Worm (Caenorhabditis elegans) whole organism, late embryonic: ENCODE results near the gene lrch-1.

ENCODE experiments used
- F13H6.1 ChIP-seq: sonication (generic microtip); optimal IDR thresholded peaks from 2 replicates; lab custom pipeline; 2016; ENCODE audit warnings: missing genetic modification characterization, missing compliant biosample characterization
- K02D7.2 ChIP-seq: sonication (generic microtip); optimal IDR thresholded peaks from 2 replicates; lab custom pipeline; 2017; ENCODE audit warnings: mild to moderate bottlenecking, missing genetic modification characterization, missing compliant biosample characterization
- T23F11.4 ChIP-seq: fragments of 200-800 bp; sonication (Bioruptor generic); optimal IDR thresholded peaks from 2 replicates; lab custom pipeline; 2018; ENCODE audit warnings: mild to moderate bottlenecking, missing genetic modification characterization, missing compliant biosample characterization
- ama-1 ChIP-seq: fragments of 150-350 bp; optimal IDR thresholded peaks from 2 replicates; lab custom pipeline; 2014
- ceh-14 ChIP-seq: sonication (generic microtip); optimal IDR thresholded peaks from 2 replicates; lab custom pipeline; 2016; ENCODE audit warnings: missing genotype, missing genetic modification characterization, missing compliant biosample characterization
- ceh-18 ChIP-seq: sonication (generic microtip); optimal IDR thresholded peaks from 2 replicates; lab custom pipeline; 2016; ENCODE audit warnings: missing genetic modification characterization, missing compliant biosample characterization
- ceh-22 ChIP-seq: sonication (generic microtip); optimal IDR thresholded peaks from 2 replicates; lab custom pipeline; 2017; ENCODE audit warnings: missing biosample characterization, missing genetic modification characterization
- ceh-24 ChIP-seq: sonication (generic microtip); optimal IDR thresholded peaks from 2 replicates; lab custom pipeline; 2016; ENCODE audit warnings: mild to moderate bottlenecking, missing genetic modification characterization, missing compliant biosample characterization
- ceh-31 ChIP-seq: sonication (generic microtip); optimal IDR thresholded peaks from 2 replicates; lab custom pipeline; 2016; ENCODE audit warnings: missing genetic modification characterization, missing compliant biosample characterization
- ceh-45 ChIP-seq: fragments of 200-800 bp; sonication (Bioruptor generic); IDR thresholded peaks from 2 replicates; pipeline ENCODE4 v1.3.6; 2022; ENCODE audit warnings: missing genetic modification reagents, missing genetic modification characterization, missing compliant biosample characterization
- ceh-48 ChIP-seq: sonication (generic microtip); optimal IDR thresholded peaks from 2 replicates; lab custom pipeline; 2016; ENCODE audit warnings: missing genetic modification characterization, inconsistent platforms, missing compliant biosample characterization
- ceh-6 ChIP-seq: fragments of 200-800 bp; sonication (Bioruptor generic); optimal IDR thresholded peaks from 2 replicates; lab custom pipeline; 2018; ENCODE audit warnings: mild to moderate bottlenecking, missing genetic modification characterization, missing compliant biosample characterization
- che-1 ChIP-seq: sonication (generic microtip); optimal IDR thresholded peaks from 2 replicates; lab custom pipeline; 2016; ENCODE audit warnings: mild to moderate bottlenecking, missing genetic modification characterization, missing compliant biosample characterization
- dmd-4 ChIP-seq: sonication (generic microtip); optimal IDR thresholded peaks from 2 replicates; lab custom pipeline; 2016; ENCODE audit warnings: borderline replicate concordance, missing genetic modification characterization, missing compliant biosample characterization
- elt-2 ChIP-seq: sonication (generic microtip); optimal IDR thresholded peaks from 2 replicates; lab custom pipeline; 2016; ENCODE audit warnings: missing genetic modification reagents, missing genetic modification characterization, missing compliant biosample characterization
- elt-4 ChIP-seq: sonication (generic microtip); optimal IDR thresholded peaks from 2 replicates; lab custom pipeline; 2016; ENCODE audit warnings: missing genetic modification characterization, missing compliant biosample characterization
- eyg-1 ChIP-seq: sonication (generic microtip); optimal IDR thresholded peaks from 2 replicates; lab custom pipeline; 2016; ENCODE audit warnings: missing genotype, missing genetic modification characterization, missing compliant biosample characterization
- gmeb-2 ChIP-seq: sonication (generic microtip); optimal IDR thresholded peaks from 2 replicates; lab custom pipeline; 2016; ENCODE audit warnings: missing genetic modification characterization, inconsistent platforms, missing compliant biosample characterization
- hlh-13 ChIP-seq: fragments of 200-800 bp; sonication (Bioruptor generic); optimal IDR thresholded peaks from 2 replicates; lab custom pipeline; 2018; ENCODE audit warnings: mild to moderate bottlenecking, missing genetic modification characterization, missing compliant biosample characterization
- lin-11 ChIP-seq: fragments of 200-800 bp; sonication (Bioruptor generic); optimal IDR thresholded peaks from 2 replicates; lab custom pipeline; 2018; ENCODE audit warnings: mild to moderate bottlenecking, missing genetic modification characterization, missing compliant biosample characterization
- madf-2 ChIP-seq: sonication (generic microtip); optimal IDR thresholded peaks from 2 replicates; lab custom pipeline; 2017; ENCODE audit warnings: missing genetic modification characterization, missing compliant biosample characterization
- mec-3 ChIP-seq: sonication (generic microtip); optimal IDR thresholded peaks from 2 replicates; lab custom pipeline; 2016; ENCODE audit warnings: borderline replicate concordance, missing genetic modification characterization, missing compliant biosample characterization
- nfya-1 ChIP-seq: sonication (generic microtip); optimal IDR thresholded peaks from 2 replicates; lab custom pipeline; 2017; ENCODE audit warnings: missing genetic modification characterization, mild to moderate bottlenecking, missing compliant biosample characterization, antibody characterized with exemption, moderate library complexity
- nhr-11 ChIP-seq: fragments of 150-350 bp; optimal IDR thresholded peaks from 2 replicates; lab custom pipeline; 2014; ENCODE audit warnings: missing biosample characterization, missing genetic modification characterization
- npax-4 ChIP-seq: sonication (generic microtip); optimal IDR thresholded peaks from 2 replicates; lab custom pipeline; 2016; ENCODE audit warnings: missing genetic modification characterization, missing compliant biosample characterization
- pax-1 ChIP-seq: fragments of 150-350 bp; optimal IDR thresholded peaks from 2 replicates; lab custom pipeline; 2014; ENCODE audit warnings: missing biosample characterization, missing genetic modification characterization
- pha-2 ChIP-seq: sonication (generic microtip); optimal IDR thresholded peaks from 2 replicates; lab custom pipeline; 2017; ENCODE audit warnings: mild to moderate bottlenecking, missing genetic modification characterization, missing compliant biosample characterization
- pha-4 ChIP-seq: fragments of 150-350 bp; optimal IDR thresholded peaks from 2 replicates; lab custom pipeline; 2018; ENCODE audit warnings: missing biosample characterization, missing genetic modification reagents, missing genetic modification characterization
- pros-1 ChIP-seq: fragments of 150-350 bp; optimal IDR thresholded peaks from 2 replicates; lab custom pipeline; 2014; ENCODE audit warnings: missing biosample characterization, missing genetic modification reagents, missing genetic modification characterization
- rnt-1 ChIP-seq: sonication (generic microtip); optimal IDR thresholded peaks from 2 replicates; lab custom pipeline; 2016; ENCODE audit warnings: missing genetic modification characterization, missing compliant biosample characterization
- sdc-2 ChIP-seq: sonication (generic microtip); optimal IDR thresholded peaks from 2 replicates; lab custom pipeline; 2016; ENCODE audit warnings: missing genotype, missing genetic modification characterization, missing compliant biosample characterization
- sox-2 ChIP-seq: fragments of 200-800 bp; sonication (Bioruptor generic); IDR thresholded peaks from 2 replicates; pipeline ENCODE4 v1.3.6; 2022; ENCODE audit warnings: missing genetic modification reagents, missing genetic modification characterization, missing compliant biosample characterization
- sox-4 ChIP-seq: sonication (generic microtip); optimal IDR thresholded peaks from 2 replicates; lab custom pipeline; 2017; ENCODE audit warnings: mild to moderate bottlenecking, missing genetic modification characterization, inconsistent platforms, missing compliant biosample characterization
- syd-9 ChIP-seq: sonication (generic microtip); optimal IDR thresholded peaks from 2 replicates; lab custom pipeline; 2016; ENCODE audit warnings: mild to moderate bottlenecking, missing genetic modification characterization, moderate library complexity, missing compliant biosample characterization
- tbx-7 ChIP-seq: sonication (generic microtip); optimal IDR thresholded peaks from 2 replicates; lab custom pipeline; 2016; ENCODE audit warnings: missing genotype, missing genetic modification characterization, missing compliant biosample characterization
- ttx-3 ChIP-seq: sonication (generic microtip); optimal IDR thresholded peaks from 2 replicates; lab custom pipeline; 2016; ENCODE audit warnings: missing genetic modification reagents, missing genetic modification characterization, missing compliant biosample characterization
- unc-42 ChIP-seq: sonication (generic microtip); optimal IDR thresholded peaks from 2 replicates; lab custom pipeline; 2016; ENCODE audit warnings: missing genotype, missing genetic modification characterization, missing compliant biosample characterization
- unc-55 ChIP-seq: sonication (generic microtip); optimal IDR thresholded peaks from 2 replicates; lab custom pipeline; 2017; ENCODE audit warnings: missing biosample characterization, missing genetic modification reagents, missing genetic modification characterization

The lrch-1 gene

ce11 chrX:6187848-6188247 lies 28.6 kb downstream of the lrch-1 start, which contains the start of gene T13C5.10:
Gene T13C5.10, plus strand, starts transcription at chrX:6188148.
- TF ChIP-seq ceh-14 (tag; lab: Kevin White, UChicago) (no peak), elt-4 (tag; lab: Kevin White, UChicago) (no peak), ceh-24 (no peak), eyg-1 (no peak), dmd-4 (no peak), ceh-31 (no peak), pros-1 (no peak), ceh-6 (no peak), ceh-22 (tag; lab: Kevin White, UChicago) (no peak), unc-55 (GFP tag; lab: Kevin White, UChicago) (no peak)

ce11 chrX:6184709-6185108 lies 31.7 kb downstream of the lrch-1 start, which contains the start of gene T13C5.2:
Gene T13C5.2, plus strand, starts transcription at chrX:6185009.
- TF ChIP-seq F13H6.1 (tag; lab: Kevin White, UChicago) (no peak), sox-2 (GFP tag; lab: Robert Waterston, UW) (no peak), ceh-45 (GFP tag; lab: Robert Waterston, UW) (no peak), nfya-1 (no peak), tbx-7 (tag; lab: Kevin White, UChicago) (no peak), ceh-48 (tag; lab: Kevin White, UChicago) (no peak), che-1 (no peak), pha-2 (tag; lab: Kevin White, UChicago) (no peak), unc-42 (tag; lab: Kevin White, UChicago) (no peak), rnt-1 (tag; lab: Kevin White, UChicago) (no peak), unc-55 (GFP tag; lab: Kevin White, UChicago) (no peak)
- TF ChIP-seq, all 69 proteins: peak for 0

ce11 chrX:6180293-6180692 lies 36.2 kb downstream of the lrch-1 start, which contains the start of gene T13C5.7:
Gene T13C5.7, plus strand, starts transcription at chrX:6180593.
- TF ChIP-seq ceh-48 (tag; lab: Kevin White, UChicago) (no peak), pha-4 (tag; lab: Kevin White, UChicago) (no peak), ama-1 (lab: Kevin White, UChicago) (no peak), T23F11.4 (GFP tag; lab: Kevin White, UChicago) (no peak), mec-3 (tag; lab: Kevin White, UChicago) (no peak), lin-11 (tag; lab: Kevin White, UChicago) (no peak), sdc-2 (no peak), madf-2 (tag; lab: Kevin White, UChicago) (no peak), hlh-13 (GFP tag; lab: Kevin White, UChicago) (no peak), K02D7.2 (tag; lab: Kevin White, UChicago) (no peak), ceh-14 (tag; lab: Kevin White, UChicago) (no peak), F13H6.1 (tag; lab: Kevin White, UChicago) (no peak), npax-4 (tag; lab: Kevin White, UChicago) (no peak), sox-2 (GFP tag; lab: Robert Waterston, UW) (no peak), ceh-18 (tag; lab: Kevin White, UChicago) (no peak), ceh-22 (tag; lab: Kevin White, UChicago) (no peak), nhr-11 (tag; lab: Kevin White, UChicago) (no peak), gmeb-2 (tag; lab: Kevin White, UChicago) (no peak), sox-4 (no peak), pax-1 (tag; lab: Kevin White, UChicago) (no peak)

ce11 chrX:6178989-6179388 lies 37.5 kb downstream of the lrch-1 start:
- TF ChIP-seq elt-2 (no peak), syd-9 (tag; lab: Kevin White, UChicago) (no peak), ttx-3 (tag; lab: Kevin White, UChicago) (no peak)
